Fruit fly (Drosophila melanogaster): ENCODE measurements around the gene CG32195.

CG32195 gene

DNA sequence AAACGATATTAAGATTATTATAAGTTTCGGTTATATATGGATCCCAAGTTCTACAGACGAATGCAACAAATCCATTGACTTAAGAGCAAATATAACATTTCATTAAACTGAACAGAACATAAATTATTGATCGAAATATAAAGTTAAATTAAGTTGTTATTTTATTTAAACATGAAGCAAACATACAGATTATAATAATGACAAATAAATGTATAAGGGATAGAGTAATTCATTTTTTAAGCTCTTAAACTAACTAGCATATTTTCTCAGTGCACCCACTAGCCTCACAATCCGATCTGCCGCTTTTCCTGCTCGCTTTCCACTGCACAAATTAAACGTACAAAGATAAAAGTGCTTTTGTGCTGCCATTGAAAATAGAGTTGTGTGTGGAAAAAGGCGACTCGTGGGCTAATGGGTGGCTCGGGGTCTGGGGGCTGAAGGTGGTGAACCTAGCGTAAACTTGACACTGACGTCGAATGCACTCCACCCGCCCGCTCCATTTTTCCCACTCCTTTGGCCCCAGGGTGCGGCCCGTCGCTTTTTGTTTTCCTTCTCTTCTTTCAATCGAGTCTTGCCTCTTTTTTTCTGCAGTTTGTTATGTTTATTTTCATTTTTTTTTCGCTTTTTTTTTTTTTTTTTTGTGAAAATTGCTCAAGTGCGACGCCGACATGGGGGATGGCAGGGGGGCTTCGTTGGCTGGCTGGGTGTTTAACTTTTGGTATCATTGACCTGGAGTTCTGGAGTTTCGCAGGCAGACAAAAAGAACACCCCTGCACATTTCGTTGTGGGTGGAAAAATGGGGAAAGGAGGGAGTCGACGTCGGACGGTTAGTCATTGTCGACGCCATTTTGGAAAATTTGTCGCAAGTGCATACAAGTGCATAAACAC, 32.9 kb upstream of the CG32195 start:
- TF ChIP-seq insv (optimal IDR thresholded peaks at IDR 0.05) = no peak
- TF ChIP-seq Myc (optimal IDR thresholded peaks at IDR 0.05) = no peak
- TF ChIP-seq ttk (optimal IDR thresholded peaks at IDR 0.05) = no peak
- no peak for TF ChIP-seq Sin3A (optimal IDR thresholded peaks at IDR 0.05)
- TF ChIP-seq psq (optimal IDR thresholded peaks at IDR 0.05) = no peak

DNA sequence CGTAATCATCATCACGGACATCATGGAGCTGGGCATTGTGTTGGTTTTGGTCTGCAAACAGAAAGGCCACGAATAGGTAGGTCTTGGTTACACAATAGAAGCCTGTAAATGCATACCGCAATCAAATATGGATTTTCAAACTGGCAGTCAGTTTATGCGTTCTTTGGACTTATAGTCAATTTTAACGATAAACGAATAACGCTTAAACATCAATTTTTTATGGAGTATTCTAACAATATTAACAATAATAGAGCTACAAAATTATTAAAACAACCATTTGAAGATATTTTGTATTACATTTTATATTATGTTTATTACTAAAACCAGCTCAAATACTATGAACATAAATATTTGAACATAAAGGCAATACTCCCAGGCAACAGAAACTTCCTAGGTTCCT, 31.3 kb upstream of the CG32195 start:
- TF ChIP-seq Sin3A (optimal IDR thresholded peaks at IDR 0.05) (no peak), ttk (optimal IDR thresholded peaks at IDR 0.05) (no peak), Myc (optimal IDR thresholded peaks at IDR 0.05) (no peak), insv (optimal IDR thresholded peaks at IDR 0.05) (no peak), h (optimal IDR thresholded peaks at IDR 0.05) (no peak), psq (optimal IDR thresholded peaks at IDR 0.05) (no peak)

dm6 chr3L:18081957-18082356, 30.8 kb upstream of the CG32195 start:
- no peak for TF ChIP-seq ttk (optimal IDR thresholded peaks at IDR 0.05)
- no peak for TF ChIP-seq h (optimal IDR thresholded peaks at IDR 0.05)
- TF ChIP-seq Sin3A (optimal IDR thresholded peaks at IDR 0.05) = no peak
- no peak for TF ChIP-seq Myc (optimal IDR thresholded peaks at IDR 0.05)
- no peak for TF ChIP-seq insv (optimal IDR thresholded peaks at IDR 0.05)
- TF ChIP-seq psq (optimal IDR thresholded peaks at IDR 0.05) = no peak

DNA sequence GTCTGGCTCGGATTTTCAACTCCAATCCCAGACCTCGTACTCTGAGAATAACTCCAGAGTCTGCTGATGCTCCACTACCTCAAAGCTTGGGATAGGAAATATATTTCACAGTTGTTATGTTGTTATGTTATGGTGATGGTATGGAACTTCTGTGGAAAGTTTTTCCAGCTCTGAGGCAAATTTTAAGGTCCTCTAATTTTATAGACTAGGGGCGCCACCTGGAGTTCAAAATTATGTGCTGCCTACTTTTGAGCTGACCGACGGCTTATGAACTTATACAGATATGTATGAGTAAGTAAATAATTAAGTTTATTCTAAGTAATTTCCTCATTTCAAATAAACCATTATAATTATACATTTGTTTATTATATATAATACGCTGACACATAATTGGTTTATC, 29.4 kb upstream of the CG32195 start:
- TF ChIP-seq Sin3A (optimal IDR thresholded peaks at IDR 0.05) = no peak
- TF ChIP-seq Myc (optimal IDR thresholded peaks at IDR 0.05) = no peak
- no peak for TF ChIP-seq ttk (optimal IDR thresholded peaks at IDR 0.05)
- no peak for TF ChIP-seq h (optimal IDR thresholded peaks at IDR 0.05)
- TF ChIP-seq psq (optimal IDR thresholded peaks at IDR 0.05) = no peak
- no peak for TF ChIP-seq insv (optimal IDR thresholded peaks at IDR 0.05)

- no peak for TF ChIP-seq h (optimal IDR thresholded peaks at IDR 0.05)
- no peak for TF ChIP-seq Myc (optimal IDR thresholded peaks at IDR 0.05)
- TF ChIP-seq Sin3A (optimal IDR thresholded peaks at IDR 0.05) = no peak
- TF ChIP-seq ttk (optimal IDR thresholded peaks at IDR 0.05) = no peak
- no peak for TF ChIP-seq insv (optimal IDR thresholded peaks at IDR 0.05)
- TF ChIP-seq psq (optimal IDR thresholded peaks at IDR 0.05) = no peak
Measured at dm6 chr3L:18083994-18084393, 28.8 kb upstream of the CG32195 start.

dm6 chr3L:18086754-18087685, 25.7 kb upstream of the CG32195 start, which contains the start of gene CG34253:
TSS of gene CG34253 (minus strand) at chr3L:18087320.
- no peak for TF ChIP-seq insv (optimal IDR thresholded peaks at IDR 0.05)
- no peak for TF ChIP-seq psq (optimal IDR thresholded peaks at IDR 0.05)
- TF ChIP-seq ttk (optimal IDR thresholded peaks at IDR 0.05) = no peak
- TF ChIP-seq Myc (optimal IDR thresholded peaks at IDR 0.05) = no peak
- TF ChIP-seq h (optimal IDR thresholded peaks at IDR 0.05) = no peak
- TF ChIP-seq Sin3A (optimal IDR thresholded peaks at IDR 0.05) = no peak

DNA sequence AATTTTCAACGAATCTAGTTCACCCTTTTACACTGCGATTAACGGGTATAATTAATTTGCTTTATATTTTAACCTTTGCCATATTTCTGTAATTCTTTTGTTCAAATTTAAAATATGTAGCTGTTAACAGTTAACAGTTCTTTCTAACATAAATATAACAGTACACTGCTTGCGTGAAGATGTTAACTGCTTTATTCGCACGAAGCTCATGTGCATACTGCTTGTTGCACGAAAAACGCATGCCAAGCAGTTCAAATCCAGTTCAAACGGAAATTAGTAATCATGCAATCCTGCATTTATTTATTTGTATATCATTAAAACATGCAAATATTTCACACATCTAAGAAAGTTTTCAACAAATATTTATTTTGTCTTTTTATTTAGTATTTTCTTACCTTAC, 24.7 kb upstream of the CG32195 start:
- no peak for TF ChIP-seq ttk (optimal IDR thresholded peaks at IDR 0.05)
- TF ChIP-seq psq (optimal IDR thresholded peaks at IDR 0.05) = no peak

- TF ChIP-seq ttk (optimal IDR thresholded peaks at IDR 0.05) (no peak), insv (optimal IDR thresholded peaks at IDR 0.05) (no peak), Myc (optimal IDR thresholded peaks at IDR 0.05) (no peak), Sin3A (optimal IDR thresholded peaks at IDR 0.05) (no peak), psq (optimal IDR thresholded peaks at IDR 0.05) (no peak), h (optimal IDR thresholded peaks at IDR 0.05) (no peak)
Measured at dm6 chr3L:18093875-18094274, 18.9 kb upstream of the CG32195 start.

DNA sequence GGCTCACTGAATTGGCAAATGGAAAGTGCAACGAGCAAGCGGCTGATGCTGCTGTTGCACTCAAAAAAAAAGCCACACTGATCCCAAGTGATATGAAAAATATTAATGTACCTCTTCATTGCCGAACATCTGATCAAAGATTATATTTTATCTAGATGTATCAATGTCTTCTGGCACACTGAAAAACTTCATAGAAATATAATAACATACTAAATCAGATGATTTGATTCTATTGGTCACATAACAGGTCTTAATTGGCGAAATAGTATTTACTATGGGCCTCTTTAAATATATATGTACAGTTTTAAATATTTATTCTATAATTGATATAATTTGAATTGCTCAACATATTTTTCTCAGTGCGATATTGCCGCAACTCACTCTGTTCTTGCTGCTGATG, 16.0 kb upstream of the CG32195 start:
- no peak for TF ChIP-seq Myc (optimal IDR thresholded peaks at IDR 0.05)
- TF ChIP-seq h (optimal IDR thresholded peaks at IDR 0.05) = no peak

dm6 chr3L:18099715-18100114, 13.0 kb upstream of the CG32195 start:
- TF ChIP-seq ttk (optimal IDR thresholded peaks at IDR 0.05) (no peak), psq (optimal IDR thresholded peaks at IDR 0.05) (no peak), insv (optimal IDR thresholded peaks at IDR 0.05) (no peak), h (optimal IDR thresholded peaks at IDR 0.05) (no peak), Sin3A (optimal IDR thresholded peaks at IDR 0.05) (no peak), Myc (optimal IDR thresholded peaks at IDR 0.05) (no peak)

- no peak for TF ChIP-seq psq (optimal IDR thresholded peaks at IDR 0.05)
- no peak for TF ChIP-seq ttk (optimal IDR thresholded peaks at IDR 0.05)
- TF ChIP-seq Myc (optimal IDR thresholded peaks at IDR 0.05) = no peak
- no peak for TF ChIP-seq insv (optimal IDR thresholded peaks at IDR 0.05)
- no peak for TF ChIP-seq Sin3A (optimal IDR thresholded peaks at IDR 0.05)
- no peak for TF ChIP-seq h (optimal IDR thresholded peaks at IDR 0.05)
Measured at dm6 chr3L:18101421-18101996, 11.2 kb upstream of the CG32195 start.

DNA sequence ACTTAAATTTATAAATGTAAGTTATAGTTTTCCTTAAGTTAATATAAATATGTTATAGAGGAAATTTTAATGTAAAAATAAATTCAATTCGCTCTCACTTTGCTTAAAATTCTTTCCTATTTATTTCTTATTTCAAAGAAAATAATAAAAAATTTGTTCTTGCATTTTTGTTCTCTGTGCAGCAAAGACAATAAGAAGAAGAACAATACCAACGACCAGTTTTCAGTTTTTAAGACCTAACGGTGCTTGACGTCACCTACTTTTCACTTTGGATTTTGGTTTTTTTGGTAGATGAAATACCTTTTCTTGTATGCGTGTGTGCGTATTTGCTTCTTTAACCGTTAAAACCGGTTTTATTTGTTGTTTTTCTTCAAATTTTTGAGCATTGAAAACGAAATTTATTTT, 10.6 kb upstream of the CG32195 start:
- TF ChIP-seq ttk (optimal IDR thresholded peaks at IDR 0.05) (no peak), insv (optimal IDR thresholded peaks at IDR 0.05) (no peak), h (optimal IDR thresholded peaks at IDR 0.05) (no peak), psq (optimal IDR thresholded peaks at IDR 0.05) (no peak), Sin3A (optimal IDR thresholded peaks at IDR 0.05) (no peak), Myc (optimal IDR thresholded peaks at IDR 0.05) (no peak)
